Fruit fly (Drosophila melanogaster): ENCODE results near the gene CG8260.

CG8260 gene

dm6 chrX:15733995-15734394 is 22.1 kb upstream of the CG8260 start, which contains the start of the genes CG12379 and MagR (continued):
- TF ChIP-seq CG3163 (GFP tag; optimal IDR thresholded peaks at IDR 0.05) (no peak), Atf-2 (GFP tag; optimal IDR thresholded peaks at IDR 0.05) (peak; percentile 57), CG4820 (GFP tag; optimal IDR thresholded peaks at IDR 0.05) (no peak), CG8359 (GFP tag; optimal IDR thresholded peaks at IDR 0.05; ENCODE audit: borderline replicate concordance) (no peak), pan (optimal IDR thresholded peaks at IDR 0.05) (no peak), pan (GFP tag; optimal IDR thresholded peaks at IDR 0.05 in 1 of 2, IDR thresholded peaks at IDR 0.05 in 1 of 2) (no peak), CG9932 (GFP tag; IDR thresholded peaks at IDR 0.05) (peak; percentile 74), yki (optimal IDR thresholded peaks at IDR 0.05) (no peak), eve (GFP tag; optimal IDR thresholded peaks at IDR 0.05) (no peak), amos (GFP tag; IDR thresholded peaks at IDR 0.05; ENCODE audit: partially characterized antibody) (peak; percentile 78), org-1 (GFP tag; optimal IDR thresholded peaks at IDR 0.05) (no peak), MTF-1 (GFP tag; optimal IDR thresholded peaks at IDR 0.05; ENCODE audit: borderline replicate concordance) (no peak), Oaz (GFP tag; IDR thresholded peaks at IDR 0.05) (peak; percentile 48; the same call in 1 of the 2 replicates), ac (GFP tag; optimal IDR thresholded peaks at IDR 0.05) (no peak), jigr1 (GFP tag; IDR thresholded peaks at IDR 0.05) (no peak), CG10543 (GFP tag; optimal IDR thresholded peaks at IDR 0.05) (no peak), CG18476 (GFP tag; optimal IDR thresholded peaks at IDR 0.05) (no peak), sd (tag; optimal IDR thresholded peaks at IDR 0.05) (no peak), insv (GFP tag; optimal IDR thresholded peaks at IDR 0.05) (peak in 1 of 2 experiments; percentile 48), bowl (GFP tag; IDR thresholded peaks at IDR 0.05) (no peak), YL-1 (GFP tag; optimal IDR thresholded peaks at IDR 0.05) (peak; percentile 20), Hsf (GFP tag; optimal IDR thresholded peaks at IDR 0.05) (peak; percentile 63), CG11456 (GFP tag; IDR thresholded peaks at IDR 0.05) (no peak), tin (GFP tag; optimal IDR thresholded peaks at IDR 0.05) (peak; percentile 61), CG13424 (tag; optimal IDR thresholded peaks at IDR 0.05) (peak; percentile 71), scrt (GFP tag; optimal IDR thresholded peaks at IDR 0.05) (no peak), Ravus (GFP tag; IDR thresholded peaks at IDR 0.05) (no peak), dm (GFP tag; optimal IDR thresholded peaks at IDR 0.05) (peak; percentile 38), CG6683 (GFP tag; optimal IDR thresholded peaks at IDR 0.05) (no peak), CG2202 (tag; optimal IDR thresholded peaks at IDR 0.05) (no peak), abd-A (tag; optimal IDR thresholded peaks at IDR 0.05) (no peak), BEAF-32 (GFP tag; optimal IDR thresholded peaks at IDR 0.05) (peak; percentile 91), CG18262 (tag; optimal IDR thresholded peaks at IDR 0.05) (peak; percentile 43)

DNA sequence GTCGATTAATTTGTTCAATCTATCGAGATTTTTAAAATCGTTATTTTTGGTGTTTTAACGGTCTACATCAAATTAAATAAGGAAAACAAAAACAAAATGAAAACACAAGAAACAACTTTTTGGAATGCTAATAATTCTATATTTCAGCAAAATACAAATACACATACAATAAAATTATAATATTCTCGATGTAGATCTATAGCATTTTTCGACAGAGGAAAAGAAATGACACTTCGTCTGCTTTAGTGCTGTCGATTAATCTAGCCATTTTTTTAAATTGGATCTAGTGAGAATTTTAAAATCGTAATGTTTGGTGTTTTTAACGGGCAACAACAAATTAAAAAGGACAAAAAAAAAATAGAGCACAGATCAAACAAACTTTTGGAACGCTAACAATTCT is 19.0 kb upstream of the CG8260 start, which contains the start of gene Arp6:
TSS of gene Arp6 (minus strand) at position 11 of the 400 bp plus-strand sequence.
- TF ChIP-seq CG3995 (GFP tag; optimal IDR thresholded peaks at IDR 0.05) (peak; percentile 65), sug (tag; optimal IDR thresholded peaks at IDR 0.05) (peak; percentile 6), HLH4C (GFP tag; IDR thresholded peaks at IDR 0.05; ENCODE audit: partially characterized antibody) (no peak), usp (GFP tag; optimal IDR thresholded peaks at IDR 0.05) (no peak), CG30020 (tag; optimal IDR thresholded peaks at IDR 0.05) (peak; percentile 1), CG15601 (tag; optimal IDR thresholded peaks at IDR 0.05) (no peak), CG14710 (tag; optimal IDR thresholded peaks at IDR 0.05) (peak; percentile 26), E2f2 (GFP tag; IDR thresholded peaks at IDR 0.05) (no peak), Myb (GFP tag; optimal IDR thresholded peaks at IDR 0.05) (peak; percentile 48), Dref (GFP tag; IDR thresholded peaks at IDR 0.05) (peak; percentile 57), sens (GFP tag) (peak; percentile 43), CG8944 (GFP tag; optimal IDR thresholded peaks at IDR 0.05) (no peak), CG15514 (GFP tag; optimal IDR thresholded peaks at IDR 0.05) (peak; percentile 26), CG16779 (GFP tag; IDR thresholded peaks at IDR 0.05) (no peak), CG2116 (GFP tag; optimal IDR thresholded peaks at IDR 0.05) (peak; percentile 40), Ets97D (GFP tag; optimal IDR thresholded peaks at IDR 0.05) (no peak), Lhr (GFP tag; optimal IDR thresholded peaks at IDR 0.05) (no peak), insv (GFP tag; optimal IDR thresholded peaks at IDR 0.05) (no peak), BEAF-32 (GFP tag; optimal IDR thresholded peaks at IDR 0.05) (peak; percentile 32), gcm (GFP tag; optimal IDR thresholded peaks at IDR 0.05) (no peak), CG10267 (tag; optimal IDR thresholded peaks at IDR 0.05) (peak; percentile 38), CG8478 (optimal IDR thresholded peaks at IDR 0.05) (no peak)
